Worm (Caenorhabditis elegans) whole organism, L4/young adult: Measurements from ENCODE around the gene C35D10.7.

Experiments
- W03F9.2 ChIP-seq: fragments of 150-350 bp; optimal IDR thresholded peaks from 2 replicates; lab custom pipeline; 2014; ENCODE audit warnings: missing biosample characterization, missing genetic modification characterization
- dao-5 ChIP-seq: sonication (generic microtip); optimal IDR thresholded peaks from 2 replicates; lab custom pipeline; 2016; ENCODE audit warnings: missing genotype, missing genetic modification characterization, moderate library complexity, missing compliant biosample characterization
- him-1 ChIP-seq: sonication (generic microtip); optimal IDR thresholded peaks from 2 replicates; lab custom pipeline; 2016; ENCODE audit warnings: missing genotype, missing genetic modification reagents, missing genetic modification characterization, missing compliant biosample characterization

DNA sequence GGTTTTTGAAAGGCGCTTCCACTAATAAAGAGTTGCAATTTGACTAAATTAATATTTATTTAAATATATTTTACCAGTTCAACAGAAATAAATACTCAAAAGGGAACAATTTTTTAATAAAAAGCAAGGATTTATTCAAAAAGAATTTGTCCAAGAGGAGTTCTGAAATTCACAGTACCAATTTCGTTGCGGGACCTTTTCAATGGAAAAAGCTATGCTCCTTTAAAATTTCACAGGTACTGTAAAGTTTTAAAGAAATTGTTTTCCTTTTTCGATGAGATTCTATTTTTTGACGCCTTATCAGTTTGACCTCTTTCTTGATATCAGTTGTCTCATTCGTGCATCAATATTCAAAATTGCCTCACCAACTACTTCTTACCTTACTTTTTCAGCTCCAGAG, 44.3 kb downstream of the C35D10.7 start, which contains the start of gene tag-340:
- TF ChIP-seq him-1 (tag; lab: Kevin White, UChicago) (no peak), W03F9.2 (tag; lab: Kevin White, UChicago) (no peak), dao-5 (tag; lab: Kevin White, UChicago) (no peak)
